Fruit fly (Drosophila melanogaster) whole organism, embryonic: ENCODE measurements around the gene CG31549.

Experiments
- ATbp ChIP-seq: fragments of 200-800 bp; sonication (Bioruptor generic); optimal IDR thresholded peaks from 2 replicates; lab custom pipeline; 2017; ENCODE audit warnings: missing biosample characterization, mild to moderate bottlenecking, missing genetic modification characterization, missing genetic modification reagents
- Adf1 ChIP-seq: fragments of 200-800 bp; sonication (Bioruptor generic); IDR thresholded peaks from 2 replicates; pipeline ENCODE4 v1.3.6; 2022; ENCODE audit warnings: missing biosample characterization, missing genetic modification characterization
- Blimp-1 ChIP-seq: fragments of 200-800 bp; sonication (Bioruptor generic); optimal IDR thresholded peaks from 3 replicates; lab custom pipeline; 2018; ENCODE audit warnings: missing biosample characterization, missing genetic modification characterization, mild to moderate bottlenecking, moderate library complexity, missing genetic modification reagents
- CG15073 ChIP-seq: fragments of 200-800 bp; sonication (Bioruptor generic); optimal IDR thresholded peaks from 2 replicates; lab custom pipeline; 2016; ENCODE audit warnings: missing biosample characterization, missing genetic modification characterization
- CG15601 ChIP-seq: fragments of 200-800 bp; sonication (Bioruptor generic); optimal IDR thresholded peaks from 3 replicates; lab custom pipeline; 2019; ENCODE audit warnings: missing biosample characterization, mild to moderate bottlenecking, missing genetic modification characterization, moderate library complexity
- CG1647 ChIP-seq: fragments of 200-800 bp; sonication (Bioruptor generic); optimal IDR thresholded peaks from 3 replicates; lab custom pipeline; 2016; ENCODE audit warnings: missing biosample characterization, missing genetic modification characterization
- CG18476 ChIP-seq: fragments of 200-800 bp; sonication (Bioruptor generic); optimal IDR thresholded peaks from 2 replicates; lab custom pipeline; 2016; ENCODE audit warnings: missing biosample characterization, mild to moderate bottlenecking, missing genetic modification characterization
- CG30431 ChIP-seq: fragments of 200-800 bp; sonication (Bioruptor generic); optimal IDR thresholded peaks from 2 replicates; lab custom pipeline; 2017; ENCODE audit warnings: missing biosample characterization, missing genetic modification characterization
- CG3163 ChIP-seq: fragments of 200-800 bp; sonication (Bioruptor generic); optimal IDR thresholded peaks from 3 replicates; lab custom pipeline; 2016; ENCODE audit warnings: missing biosample characterization, missing genetic modification characterization
- CG3407 ChIP-seq: fragments of 200-800 bp; sonication (Bioruptor generic); optimal IDR thresholded peaks from 2 replicates; lab custom pipeline; 2018; ENCODE audit warnings: missing biosample characterization, mild to moderate bottlenecking, missing genetic modification characterization
- CG34376 ChIP-seq: fragments of 200-800 bp; sonication (Bioruptor generic); optimal IDR thresholded peaks from 2 replicates; lab custom pipeline; 2018; ENCODE audit warnings: missing biosample characterization, mild to moderate bottlenecking, missing genetic modification characterization
- CG34422 ChIP-seq: fragments of 200-800 bp; sonication (Bioruptor generic); IDR thresholded peaks from 3 replicates; pipeline ENCODE4 v1.3.6; 2022; ENCODE audit warnings: missing biosample characterization, missing genetic modification characterization
- CG4328 ChIP-seq: fragments of 200-800 bp; sonication (Bioruptor generic); optimal IDR thresholded peaks from 3 replicates; lab custom pipeline; 2017; ENCODE audit warnings: missing biosample characterization, missing genetic modification reagents, missing genetic modification characterization
- CG4730 ChIP-seq: fragments of 200-800 bp; sonication (Bioruptor generic); IDR thresholded peaks from 2 replicates; pipeline ENCODE4 v1.3.6; 2022; ENCODE audit warnings: missing biosample characterization, missing genetic modification characterization
- CG4820 ChIP-seq: fragments of 200-800 bp; sonication (Bioruptor generic); optimal IDR thresholded peaks from 3 replicates; lab custom pipeline; 2016; ENCODE audit warnings: missing biosample characterization, missing genetic modification characterization
- CG5953 ChIP-seq: fragments of 200-800 bp; sonication (Bioruptor generic); IDR thresholded peaks from 2 replicates; pipeline ENCODE4 v1.3.6; 2022; ENCODE audit warnings: missing biosample characterization, missing genetic modification characterization
- CG9727 ChIP-seq: fragments of 200-800 bp; sonication (Bioruptor generic); optimal IDR thresholded peaks from 3 replicates; lab custom pipeline; 2017; ENCODE audit warnings: missing biosample characterization, mild to moderate bottlenecking, missing genetic modification characterization
- CkIIα-i1 ChIP-seq: fragments of 200-800 bp; sonication (Bioruptor generic); IDR thresholded peaks from 2 replicates; pipeline ENCODE4 v1.3.6; 2022; ENCODE audit warnings: missing biosample characterization, missing genetic modification characterization
- D19B ChIP-seq: fragments of 200-800 bp; sonication (Bioruptor generic); optimal IDR thresholded peaks from 2 replicates; lab custom pipeline; 2017; ENCODE audit warnings: missing biosample characterization, mild to moderate bottlenecking, missing genetic modification characterization
- E2f1 ChIP-seq: fragments of 200-800 bp; sonication (Bioruptor generic); IDR thresholded peaks from 2 replicates; pipeline ENCODE4 v1.3.6; 2022; ENCODE audit warnings: missing biosample characterization, missing genetic modification characterization
- Ets97D ChIP-seq: fragments of 200-800 bp; sonication (Bioruptor generic); optimal IDR thresholded peaks from 3 replicates; lab custom pipeline; 2016; ENCODE audit warnings: missing biosample characterization, missing genetic modification characterization
- H15 ChIP-seq: fragments of 200-800 bp; sonication (Bioruptor generic); IDR thresholded peaks from 3 replicates; pipeline ENCODE4 v1.3.6; 2022; ENCODE audit warnings: missing biosample characterization, missing genetic modification characterization
- Hmr ChIP-seq: fragments of 200-800 bp; sonication (Bioruptor generic); optimal IDR thresholded peaks from 3 replicates; lab custom pipeline; 2017; ENCODE audit warnings: mild to moderate bottlenecking, missing biosample characterization, missing genetic modification reagents, missing genetic modification characterization
- Mrtf ChIP-seq: fragments of 200-800 bp; sonication (Bioruptor generic); IDR thresholded peaks from 3 replicates; pipeline ENCODE4 v1.3.6; 2022; ENCODE audit warnings: missing biosample characterization, missing genetic modification characterization
- Myb ChIP-seq: fragments of 200-800 bp; sonication (Bioruptor generic); optimal IDR thresholded peaks from 2 replicates; lab custom pipeline; 2016; ENCODE audit warnings: missing biosample characterization, missing genetic modification characterization
- Neu2 ChIP-seq: fragments of 200-800 bp; sonication (Bioruptor generic); optimal IDR thresholded peaks from 3 replicates; lab custom pipeline; 2016; ENCODE audit warnings: missing biosample characterization, missing genetic modification characterization, borderline replicate concordance
- Ravus ChIP-seq: fragments of 200-800 bp; sonication (Bioruptor generic); IDR thresholded peaks from 2 replicates; pipeline ENCODE4 v1.3.6; 2022; ENCODE audit warnings: missing biosample characterization, missing genetic modification characterization
- Side ChIP-seq: fragments of 200-800 bp; sonication (Bioruptor generic); optimal IDR thresholded peaks from 2 replicates; lab custom pipeline; 2016; ENCODE audit warnings: missing biosample characterization, missing genetic modification characterization
- bab2 ChIP-seq: fragments of 200-800 bp; sonication (Bioruptor generic); optimal IDR thresholded peaks from 2 replicates; lab custom pipeline; 2016; ENCODE audit warnings: missing biosample characterization, missing genetic modification characterization
- br ChIP-seq: fragments of >200 bp; optimal IDR thresholded peaks from 2 replicates; lab custom pipeline; 2017
- chn ChIP-seq: fragments of 200-800 bp; sonication (Bioruptor generic); optimal IDR thresholded peaks from 2 replicates; lab custom pipeline; 2016; ENCODE audit warnings: missing biosample characterization, missing genetic modification characterization
- crol ChIP-seq: fragments of 200-800 bp; sonication (Bioruptor generic); IDR thresholded peaks from 2 replicates; pipeline ENCODE4 v1.3.6; 2022; ENCODE audit warnings: missing biosample characterization, missing genetic modification characterization
- danr ChIP-seq: fragments of 200-800 bp; sonication (Bioruptor generic); IDR thresholded peaks from 2 replicates; pipeline ENCODE4 v1.3.6; 2022; ENCODE audit warnings: missing biosample characterization, missing genetic modification characterization
- dpn ChIP-seq, 2 experiments: fragments of 200-800 bp; sonication (Bioruptor generic); optimal IDR thresholded peaks; 3 replicates each; lab custom pipeline; 2016; ENCODE audit warnings: missing biosample characterization in 2 of 2, missing genetic modification characterization in 2 of 2
- ftz-f1 ChIP-seq: fragments of 200-800 bp; sonication (Bioruptor generic); optimal IDR thresholded peaks from 2 replicates; lab custom pipeline; 2016; ENCODE audit warnings: missing biosample characterization, missing genetic modification characterization
- jumu ChIP-seq: fragments of 200-800 bp; sonication (Bioruptor generic); optimal IDR thresholded peaks from 3 replicates; lab custom pipeline; 2016; ENCODE audit warnings: missing biosample characterization, missing genetic modification characterization
- lab ChIP-seq: fragments of 200-800 bp; sonication (Bioruptor generic); optimal IDR thresholded peaks from 3 replicates; lab custom pipeline; 2017; ENCODE audit warnings: missing biosample characterization, missing genetic modification characterization, mild to moderate bottlenecking, moderate library complexity, missing genetic modification reagents
- lbe ChIP-seq: fragments of 200-800 bp; sonication (Bioruptor generic); optimal IDR thresholded peaks from 2 replicates; lab custom pipeline; 2016; ENCODE audit warnings: missing biosample characterization, mild to moderate bottlenecking, missing genetic modification characterization
- mam ChIP-seq: fragments of 200-800 bp; sonication (Bioruptor generic); optimal IDR thresholded peaks from 3 replicates; lab custom pipeline; 2016; ENCODE audit warnings: missing biosample characterization, missing genetic modification characterization
- mirr ChIP-seq: fragments of 200-800 bp; sonication (Bioruptor generic); optimal IDR thresholded peaks from 3 replicates; lab custom pipeline; 2018; ENCODE audit warnings: missing biosample characterization, mild to moderate bottlenecking, missing genetic modification characterization
- nau ChIP-seq: fragments of 200-800 bp; sonication (Bioruptor generic); optimal IDR thresholded peaks from 3 replicates; lab custom pipeline; 2017; ENCODE audit warnings: missing biosample characterization, mild to moderate bottlenecking, missing genetic modification characterization, missing genetic modification reagents
- odd ChIP-seq: fragments of 200-800 bp; sonication (Bioruptor generic); optimal IDR thresholded peaks from 2 replicates; lab custom pipeline; 2017; ENCODE audit warnings: missing biosample characterization, mild to moderate bottlenecking, missing genetic modification characterization
- pan ChIP-seq, 4 experiments: fragments of >200 bp in 3 of 4; fragments of 200-800 bp in 1 of 4; sonication (Bioruptor generic) in 1 of 4; optimal IDR thresholded peaks in 3 of 4; IDR thresholded peaks in 1 of 4; 2 replicates each; pipeline versions ENCODE4 v1.3.6 to Lab custom; 2017 to 2022; ENCODE audit warnings: missing biosample characterization in 2 of 4, missing genetic modification characterization in 2 of 4, mixed read lengths in 1 of 4
- pho ChIP-seq: fragments of 200-800 bp; sonication (Bioruptor generic); optimal IDR thresholded peaks from 2 replicates; lab custom pipeline; 2016; ENCODE audit warnings: missing biosample characterization, missing genetic modification characterization
- pnt ChIP-seq: fragments of 200-800 bp; sonication (Bioruptor generic); optimal IDR thresholded peaks from 3 replicates; lab custom pipeline; 2016; ENCODE audit warnings: missing biosample characterization, missing genetic modification characterization
- pros ChIP-seq: fragments of 200-800 bp; sonication (Bioruptor generic); optimal IDR thresholded peaks from 3 replicates; lab custom pipeline; 2019; ENCODE audit warnings: missing biosample characterization, mild to moderate bottlenecking, missing genetic modification characterization, moderate library complexity
- repo ChIP-seq: fragments of 200-800 bp; sonication (Bioruptor generic); optimal IDR thresholded peaks from 2 replicates; lab custom pipeline; 2016; ENCODE audit warnings: missing biosample characterization, missing genetic modification characterization
- slbo ChIP-seq: fragments of 200-800 bp; sonication (Bioruptor generic); IDR thresholded peaks from 2 replicates; pipeline ENCODE4 v1.3.6; 2022; ENCODE audit warnings: missing biosample characterization, missing genetic modification characterization
- slp2 ChIP-seq: fragments of 200-800 bp; sonication (Bioruptor generic); optimal IDR thresholded peaks from 2 replicates; lab custom pipeline; 2016; ENCODE audit warnings: missing biosample characterization, missing genetic modification characterization
- twi ChIP-seq: fragments of 200-800 bp; optimal IDR thresholded peaks from 2 replicates; lab custom pipeline; 2019; ENCODE audit warnings: missing biosample characterization, mild to moderate bottlenecking, missing genetic modification characterization, moderate library complexity
- yki ChIP-seq: fragments of >200 bp; optimal IDR thresholded peaks from 3 replicates; lab custom pipeline; 2018

CG31549 gene

dm6 chr3R:5587863-5588519 lies 44.0 kb upstream of the CG31549 start, which contains the start of gene CG2926 (continued):
- no peak for TF ChIP-seq ftz-f1 (GFP tag; lab: Kevin White, UChicago)
- TF ChIP-seq CkIIα-i1 (GFP tag; lab: Robert Waterston, UW), result no peak
- TF ChIP-seq Side (GFP tag; lab: Kevin White, UChicago), result peak; percentile 21
- TF ChIP-seq Ets97D (GFP tag; lab: Kevin White, UChicago), result peak; percentile 55
- no peak for TF ChIP-seq CG4730 (GFP tag; lab: Robert Waterston, UW)
- TF ChIP-seq dpn (GFP tag; optimal IDR thresholded peaks at IDR 0.05; lab: Kevin White, UChicago), result peak in 1 of 2 experiments; percentile 25
- TF ChIP-seq CG3163 (GFP tag; lab: Kevin White, UChicago), result peak; percentile 31
- peak; percentile 70 for TF ChIP-seq mam (GFP tag; lab: Kevin White, UChicago)
- TF ChIP-seq CG15601 (tag; lab: Kevin White, UChicago), result no peak
- TF ChIP-seq H15 (GFP tag; lab: Robert Waterston, UW), result no peak; the same call in 2 of the 3 replicates
- no peak for TF ChIP-seq CG4820
- no peak; the same call in 2 of the 3 replicates for TF ChIP-seq Mrtf
- TF ChIP-seq ATbp (GFP tag; lab: Kevin White, UChicago), result no peak
- TF ChIP-seq CG18476 (GFP tag; lab: Kevin White, UChicago), result no peak
- no peak for TF ChIP-seq CG3407 (GFP tag; lab: Kevin White, UChicago)
- no peak for TF ChIP-seq nau (GFP tag; lab: Kevin White, UChicago)
- TF ChIP-seq Neu2 (GFP tag; lab: Kevin White, UChicago), result no peak
- no peak for TF ChIP-seq CG30431 (GFP tag; lab: Kevin White, UChicago)
- no peak for TF ChIP-seq CG1647 (GFP tag; lab: Kevin White, UChicago)
- no peak for TF ChIP-seq bab2
- TF ChIP-seq CG5953 (GFP tag; lab: Robert Waterston, UW), result no peak
- TF ChIP-seq Hmr, result no peak
- peak; percentile 72 for TF ChIP-seq slbo (GFP tag; lab: Robert Waterston, UW)
- TF ChIP-seq E2f1 (GFP tag; lab: Robert Waterston, UW), result no peak
- no peak for TF ChIP-seq lbe (GFP tag; lab: Kevin White, UChicago)
- peak; percentile 60 for TF ChIP-seq pho
- TF ChIP-seq D19B, result no peak
- TF ChIP-seq odd (GFP tag; lab: Kevin White, UChicago), result no peak
- TF ChIP-seq lab (GFP tag; lab: Kevin White, UChicago), result no peak
- 0 out of 2 replicates have a peak, but pooled peaks have one; percentile 15 for TF ChIP-seq crol (GFP tag; lab: Robert Waterston, UW)
- no peak for TF ChIP-seq Blimp-1 (GFP tag; lab: Kevin White, UChicago)
- peak; percentile 33 for TF ChIP-seq pnt (GFP tag; lab: Kevin White, UChicago)
- TF ChIP-seq yki (lab: Kevin White, UChicago), result no peak
- TF ChIP-seq CG34422 (GFP tag; lab: Robert Waterston, UW), result peak; percentile 82; the same call in 2 of the 3 replicates
- no peak for TF ChIP-seq jumu
- TF ChIP-seq CG9727 (GFP tag; lab: Kevin White, UChicago), result no peak
- no peak for TF ChIP-seq CG4328 (GFP tag; lab: Kevin White, UChicago)
- no peak for TF ChIP-seq mirr (GFP tag; lab: Kevin White, UChicago)
- TF ChIP-seq slp2, result no peak
- no peak for TF ChIP-seq br
- peak; percentile 55 for TF ChIP-seq Myb
- peak; percentile 16 for TF ChIP-seq repo (GFP tag; lab: Kevin White, UChicago)
- TF ChIP-seq danr (GFP tag; lab: Robert Waterston, UW), result no peak
- TF ChIP-seq CG34376, result peak; percentile 15
- no peak for TF ChIP-seq chn (GFP tag; lab: Kevin White, UChicago)
- no peak for TF ChIP-seq Ravus (GFP tag; lab: Robert Waterston, UW)
- TF ChIP-seq pan (optimal IDR thresholded peaks at IDR 0.05; lab: Kevin White, UChicago), result no peak
- TF ChIP-seq pan (GFP tag; optimal IDR thresholded peaks at IDR 0.05 in 1 of 2, IDR thresholded peaks at IDR 0.05 in 1 of 2), result peak in 1 of 2 experiments; percentile 16
- no peak for TF ChIP-seq pros (GFP tag; lab: Kevin White, UChicago)
- no peak for TF ChIP-seq Adf1
- TF ChIP-seq CG15073 (GFP tag; lab: Kevin White, UChicago), result no peak
- TF ChIP-seq twi (tag; lab: Kevin White, UChicago), result no peak
